Fruit fly (Drosophila melanogaster) S2 (cell line): ENCODE results near the gene CG13248.

ENCODE experiments used
- CG8478 ChIP-seq: fragments of >200 bp; optimal IDR thresholded peaks from 2 replicates; lab custom pipeline; 2018
- CTCF ChIP-seq, 2 experiments: fragments of >200 bp; optimal IDR thresholded peaks; 2 replicates each; lab custom pipeline; 2018

DNA sequence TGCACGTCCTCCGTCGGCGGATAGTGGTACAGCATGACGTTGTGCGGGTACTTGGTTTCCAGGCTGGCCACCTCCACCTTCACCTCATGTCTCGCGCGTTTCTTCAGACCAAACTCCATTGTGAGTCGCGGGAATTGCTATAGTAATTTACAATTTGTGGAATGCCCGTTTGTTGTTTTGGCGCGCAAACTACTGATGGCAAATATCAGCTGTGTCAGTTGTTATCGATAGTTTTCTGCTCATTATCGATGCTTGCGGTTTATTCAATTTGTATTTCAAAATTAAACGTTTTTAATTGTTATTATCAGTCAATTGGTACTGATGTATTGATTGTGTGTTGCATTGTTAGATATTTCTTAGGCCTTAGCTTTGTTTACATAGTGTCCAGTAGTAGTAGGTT, 49.0 kb downstream of the CG13248 start, which contains the start of gene Prim2:
- TF ChIP-seq CG8478 (lab: Kevin White, UChicago) (no peak), CTCF (optimal IDR thresholded peaks at IDR 0.05; lab: Kevin White, UChicago) (no peak)
